Worm (Caenorhabditis elegans) whole organism, early embryonic: ENCODE results near the gene mmcm-1.

Experiments used
- ama-1 ChIP-seq: fragments of 150-350 bp; optimal IDR thresholded peaks from 2 replicates; lab custom pipeline; 2014
- ceh-36 ChIP-seq: sonication (generic microtip); optimal IDR thresholded peaks from 2 replicates; lab custom pipeline; 2016; ENCODE audit warnings: missing genetic modification characterization, inconsistent platforms, missing compliant biosample characterization
- ets-7 ChIP-seq: sonication (generic microtip); optimal IDR thresholded peaks from 2 replicates; lab custom pipeline; 2016; ENCODE audit warnings: missing genotype, missing genetic modification characterization, missing compliant biosample characterization
- flt-1 ChIP-seq: fragments of 200-800 bp; sonication (Bioruptor generic); IDR thresholded peaks from 2 replicates; pipeline ENCODE4 v1.3.6; 2022; ENCODE audit warnings: missing genetic modification characterization, missing compliant biosample characterization
- tra-4 ChIP-seq: sonication (generic microtip); optimal IDR thresholded peaks from 2 replicates; lab custom pipeline; 2017; ENCODE audit warnings: missing genetic modification characterization, missing compliant biosample characterization

ce11 chrIII:3871763-3872486, 35.6 kb downstream of the mmcm-1 start:
- TF ChIP-seq ets-7 (no peak), tra-4 (tag; lab: Kevin White, UChicago) (no peak), ama-1 (lab: Kevin White, UChicago) (no peak), ceh-36 (tag; lab: Kevin White, UChicago) (no peak), flt-1 (GFP tag; lab: Robert Waterston, UW) (no peak)
